Fruit fly (Drosophila melanogaster) whole organism, prepupa: ENCODE results near the gene y.

Experiments
- CG11762 ChIP-seq: fragments of 200-800 bp; sonication (Bioruptor generic); optimal IDR thresholded peaks from 3 replicates; lab custom pipeline; 2016; ENCODE audit warnings: missing biosample characterization, missing genetic modification characterization; ENCODE audit not compliant: insufficient read depth
- CG15336 ChIP-seq: fragments of 200-800 bp; sonication (Bioruptor generic); IDR thresholded peaks from 2 replicates; pipeline ENCODE4 v1.3.6; 2022; ENCODE audit warnings: missing biosample characterization, missing genetic modification characterization
- CG1621 ChIP-seq: fragments of 200-800 bp; sonication (Bioruptor generic); optimal IDR thresholded peaks from 3 replicates; lab custom pipeline; 2018; ENCODE audit warnings: missing biosample characterization, mild to moderate bottlenecking, missing genetic modification characterization
- CG3032 ChIP-seq: fragments of 200-800 bp; optimal IDR thresholded peaks from 2 replicates; lab custom pipeline; 2019; ENCODE audit warnings: missing biosample characterization, mild to moderate bottlenecking, missing genetic modification characterization, moderate library complexity
- CG31627 ChIP-seq: fragments of 200-800 bp; sonication (Bioruptor generic); optimal IDR thresholded peaks from 3 replicates; lab custom pipeline; 2016; ENCODE audit warnings: missing biosample characterization, missing genetic modification characterization
- CG32006 ChIP-seq: fragments of 200-800 bp; sonication (Bioruptor generic); optimal IDR thresholded peaks from 3 replicates; lab custom pipeline; 2017; ENCODE audit warnings: missing biosample characterization, mild to moderate bottlenecking, missing genetic modification characterization
- CG34406 ChIP-seq: fragments of 200-800 bp; sonication (Bioruptor generic); optimal IDR thresholded peaks from 3 replicates; lab custom pipeline; 2016; ENCODE audit warnings: missing biosample characterization, missing genetic modification characterization
- CG3919 ChIP-seq: fragments of 200-800 bp; sonication (Bioruptor generic); optimal IDR thresholded peaks from 3 replicates; lab custom pipeline; 2016; ENCODE audit warnings: missing biosample characterization, missing genetic modification characterization
- CG4318 ChIP-seq: fragments of 200-800 bp; sonication (Bioruptor generic); optimal IDR thresholded peaks from 3 replicates; lab custom pipeline; 2017; ENCODE audit warnings: missing biosample characterization, mild to moderate bottlenecking, missing genetic modification characterization
- CG6163 ChIP-seq: fragments of 200-800 bp; sonication (Bioruptor generic); IDR thresholded peaks from 3 replicates; pipeline ENCODE4 v1.3.6; 2022; ENCODE audit warnings: missing biosample characterization, missing genetic modification characterization
- CG6276 ChIP-seq: fragments of 200-800 bp; sonication (Bioruptor generic); optimal IDR thresholded peaks from 2 replicates; lab custom pipeline; 2017; ENCODE audit warnings: missing biosample characterization, mild to moderate bottlenecking, missing genetic modification characterization
- CG7368 ChIP-seq: fragments of 200-800 bp; sonication (Bioruptor generic); optimal IDR thresholded peaks from 3 replicates; lab custom pipeline; 2016; ENCODE audit warnings: missing biosample characterization, missing genetic modification characterization
- CG8119 ChIP-seq: fragments of 200-800 bp; sonication (Bioruptor generic); IDR thresholded peaks from 3 replicates; pipeline ENCODE4 v1.3.6; 2022; ENCODE audit warnings: missing biosample characterization, missing genetic modification characterization
- CG8632 ChIP-seq: fragments of 200-800 bp; sonication (Bioruptor generic); optimal IDR thresholded peaks from 3 replicates; lab custom pipeline; 2016; ENCODE audit warnings: missing biosample characterization, missing genetic modification characterization
- CG9139 ChIP-seq: fragments of 200-800 bp; sonication (Bioruptor generic); optimal IDR thresholded peaks from 3 replicates; lab custom pipeline; 2017; ENCODE audit warnings: missing biosample characterization, mild to moderate bottlenecking, missing genetic modification characterization
- Eip75B ChIP-seq: fragments of 200-800 bp; sonication (Bioruptor generic); optimal IDR thresholded peaks from 3 replicates; lab custom pipeline; 2016; ENCODE audit warnings: missing biosample characterization, missing genetic modification characterization
- Eip78C ChIP-seq: fragments of 200-800 bp; sonication (Bioruptor generic); peaks from one replicate; lab custom pipeline; 2016; ENCODE audit warnings: missing biosample characterization, missing genetic modification characterization
- Eip93F ChIP-seq: fragments of 200-800 bp; sonication (Bioruptor generic); optimal IDR thresholded peaks from 2 replicates; lab custom pipeline; 2016; ENCODE audit warnings: missing biosample characterization, mild to moderate bottlenecking, missing genetic modification characterization
- Ets21C ChIP-seq: fragments of 200-800 bp; sonication (Bioruptor generic); optimal IDR thresholded peaks from 3 replicates; lab custom pipeline; 2016; ENCODE audit warnings: missing biosample characterization, missing genetic modification characterization
- Ets96B ChIP-seq: fragments of 200-800 bp; optimal IDR thresholded peaks from 2 replicates; lab custom pipeline; 2019; ENCODE audit warnings: missing biosample characterization, mild to moderate bottlenecking, missing genetic modification characterization, moderate library complexity
- Hr39 ChIP-seq: fragments of 200-800 bp; sonication (Bioruptor generic); optimal IDR thresholded peaks from 2 replicates; lab custom pipeline; 2016; ENCODE audit warnings: missing biosample characterization, missing genetic modification characterization
- Hr4 ChIP-seq: fragments of 200-800 bp; sonication (Bioruptor generic); optimal IDR thresholded peaks from 3 replicates; lab custom pipeline; 2016; ENCODE audit warnings: missing biosample characterization, missing genetic modification characterization
- Lpt ChIP-seq: fragments of 200-800 bp; sonication (Bioruptor generic); optimal IDR thresholded peaks from 3 replicates; lab custom pipeline; 2016; ENCODE audit warnings: missing biosample characterization, missing genetic modification characterization
- Met ChIP-seq: fragments of 200-800 bp; sonication (Bioruptor generic); optimal IDR thresholded peaks from 3 replicates; lab custom pipeline; 2016; ENCODE audit warnings: missing biosample characterization, missing genetic modification characterization
- OdsH ChIP-seq: fragments of 200-800 bp; sonication (Bioruptor generic); optimal IDR thresholded peaks from 3 replicates; lab custom pipeline; 2016; ENCODE audit warnings: missing biosample characterization, missing genetic modification characterization
- Sox102F ChIP-seq: fragments of 200-800 bp; sonication (Bioruptor generic); optimal IDR thresholded peaks from 2 replicates; lab custom pipeline; 2016; ENCODE audit warnings: missing biosample characterization, mild to moderate bottlenecking, missing genetic modification characterization
- cyc ChIP-seq: fragments of 200-800 bp; sonication (Bioruptor generic); optimal IDR thresholded peaks from 3 replicates; lab custom pipeline; 2016; ENCODE audit warnings: missing biosample characterization, missing genetic modification characterization
- dac ChIP-seq: fragments of 200-800 bp; sonication (Bioruptor generic); optimal IDR thresholded peaks from 2 replicates; lab custom pipeline; 2017; ENCODE audit warnings: missing biosample characterization, mild to moderate bottlenecking, missing genetic modification characterization
- eg ChIP-seq: fragments of 200-800 bp; sonication (Bioruptor generic); IDR thresholded peaks from 3 replicates; pipeline ENCODE4 v1.3.6; 2022; ENCODE audit warnings: missing biosample characterization, missing genetic modification characterization
- fd59A ChIP-seq: fragments of 200-800 bp; sonication (Bioruptor generic); optimal IDR thresholded peaks from 2 replicates; lab custom pipeline; 2017; ENCODE audit warnings: missing biosample characterization, mild to moderate bottlenecking, missing genetic modification characterization, missing genetic modification reagents
- fd85E ChIP-seq: fragments of 200-800 bp; sonication (Bioruptor generic); optimal IDR thresholded peaks from 3 replicates; lab custom pipeline; 2016; ENCODE audit warnings: missing biosample characterization, missing genetic modification characterization
- fkh ChIP-seq: fragments of 200-800 bp; sonication (Bioruptor generic); optimal IDR thresholded peaks from 3 replicates; lab custom pipeline; 2017; ENCODE audit warnings: missing biosample characterization, mild to moderate bottlenecking, missing genetic modification characterization, moderate library complexity
- lz ChIP-seq: fragments of 200-800 bp; sonication (Bioruptor generic); optimal IDR thresholded peaks from 3 replicates; lab custom pipeline; 2016; ENCODE audit warnings: missing biosample characterization, missing genetic modification characterization
- pdm3 ChIP-seq: fragments of 200-800 bp; sonication (Bioruptor generic); optimal IDR thresholded peaks from 3 replicates; lab custom pipeline; 2016; ENCODE audit warnings: missing biosample characterization, missing genetic modification characterization
- salr ChIP-seq, 2 experiments: fragments of 200-800 bp; sonication (Bioruptor generic); optimal IDR thresholded peaks; 3 replicates each; lab custom pipeline; 2016 to 2018; ENCODE audit warnings: missing biosample characterization in 2 of 2, missing genetic modification characterization in 2 of 2, mild to moderate bottlenecking in 1 of 2
- spab ChIP-seq: fragments of 200-800 bp; sonication (Bioruptor generic); optimal IDR thresholded peaks from 2 replicates; lab custom pipeline; 2017; ENCODE audit warnings: missing biosample characterization, mild to moderate bottlenecking, missing genetic modification characterization, missing genetic modification reagents
- svp ChIP-seq: fragments of 200-800 bp; sonication (Bioruptor generic); peaks from one replicate; lab custom pipeline; 2016; ENCODE audit warnings: missing biosample characterization, missing genetic modification characterization

y gene

DNA sequence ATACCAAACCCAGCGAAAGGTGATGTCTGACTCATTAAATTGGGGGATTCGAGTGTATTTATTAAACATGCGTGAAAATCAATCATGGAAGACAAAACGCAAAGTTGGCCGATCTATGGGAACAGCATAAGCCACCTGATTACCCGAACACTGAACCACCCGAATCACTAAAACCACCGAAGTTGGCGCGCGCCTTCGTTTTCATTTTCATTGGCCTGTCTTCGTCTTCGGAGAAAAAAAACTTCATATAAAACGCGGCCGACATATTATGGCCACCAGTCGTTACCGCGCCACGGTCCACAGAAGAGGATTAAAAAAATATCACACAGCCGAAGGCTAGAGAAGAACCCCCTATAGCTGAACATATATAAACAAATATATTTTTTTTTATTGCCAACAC, at the start of gene y:
Gene y, plus strand, starts transcription at position 278 of the 400 bp plus-strand sequence.
- TF ChIP-seq CG6163 (GFP tag; lab: Robert Waterston, UW) = no peak; the same call in 2 of the 3 replicates
- TF ChIP-seq Eip78C (GFP tag; lab: Kevin White, UChicago) = peak; percentile 43

DNA sequence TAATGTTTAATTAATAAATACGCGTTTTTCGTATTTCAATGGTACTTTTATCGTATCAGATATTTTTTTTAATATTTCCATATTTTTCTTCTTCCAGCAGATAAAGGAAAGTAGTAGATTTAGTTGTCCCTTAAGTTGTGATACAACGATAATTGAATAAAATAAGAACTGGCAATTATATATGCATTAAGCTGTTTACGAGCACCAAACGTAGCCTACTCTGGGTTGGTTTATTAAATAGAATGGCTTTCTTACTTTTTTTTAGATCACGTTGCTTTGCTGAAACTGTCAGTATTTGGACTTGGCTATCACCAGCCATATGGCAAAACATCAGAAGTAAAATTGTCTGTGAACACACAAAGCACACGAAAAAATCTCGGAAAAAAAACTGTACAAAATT, 48.9 kb upstream of the y start, which contains the start of gene CG12470:
Gene CG12470, plus strand, starts transcription at position 301 of the 400 bp plus-strand sequence.
- TF ChIP-seq fd85E (GFP tag; lab: Kevin White, UChicago) (no peak), CG3919 (GFP tag; lab: Kevin White, UChicago) (no peak), CG7368 (GFP tag; lab: Kevin White, UChicago) (no peak), Lpt (GFP tag; lab: Kevin White, UChicago) (no peak)

DNA sequence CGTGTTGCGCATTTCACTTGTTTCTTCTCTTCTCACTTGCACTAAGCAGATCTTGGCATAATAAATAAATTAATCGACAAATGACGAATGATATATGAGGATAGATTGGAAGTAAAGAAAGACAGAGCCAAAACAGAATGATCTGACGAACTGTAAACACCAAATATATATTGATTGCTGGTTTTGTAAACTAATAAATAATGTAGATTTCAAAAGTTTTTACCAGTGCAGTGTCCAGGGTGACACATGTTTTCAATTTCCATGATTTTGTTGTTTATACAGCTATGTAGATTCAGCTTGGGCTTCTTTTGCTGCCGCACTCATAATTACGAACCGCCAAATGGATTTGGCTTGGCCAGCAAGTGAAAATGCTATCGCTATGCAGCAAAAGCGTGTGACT, 45.0 kb upstream of the y start:
- TF ChIP-seq CG32006 = peak; percentile 61
- no peak for TF ChIP-seq Sox102F (GFP tag; lab: Kevin White, UChicago)
- peak; percentile 27; the same call in 1 of the 2 replicates for TF ChIP-seq CG15336 (GFP tag; lab: Robert Waterston, UW)
- 0 out of 3 replicates have a peak, but pooled peaks have one; percentile 47 for TF ChIP-seq CG8119 (GFP tag; lab: Robert Waterston, UW)
- TF ChIP-seq CG4318 (GFP tag; lab: Kevin White, UChicago) = peak; percentile 17
- peak; percentile 24 for TF ChIP-seq Eip78C (GFP tag; lab: Kevin White, UChicago)
- no peak for TF ChIP-seq dac (GFP tag; lab: Kevin White, UChicago)
- TF ChIP-seq CG34406 (GFP tag; lab: Kevin White, UChicago) = no peak
- peak; percentile 54 for TF ChIP-seq Hr4 (GFP tag; lab: Kevin White, UChicago)
- peak; percentile 31 for TF ChIP-seq CG6276 (GFP tag; lab: Kevin White, UChicago)

DNA sequence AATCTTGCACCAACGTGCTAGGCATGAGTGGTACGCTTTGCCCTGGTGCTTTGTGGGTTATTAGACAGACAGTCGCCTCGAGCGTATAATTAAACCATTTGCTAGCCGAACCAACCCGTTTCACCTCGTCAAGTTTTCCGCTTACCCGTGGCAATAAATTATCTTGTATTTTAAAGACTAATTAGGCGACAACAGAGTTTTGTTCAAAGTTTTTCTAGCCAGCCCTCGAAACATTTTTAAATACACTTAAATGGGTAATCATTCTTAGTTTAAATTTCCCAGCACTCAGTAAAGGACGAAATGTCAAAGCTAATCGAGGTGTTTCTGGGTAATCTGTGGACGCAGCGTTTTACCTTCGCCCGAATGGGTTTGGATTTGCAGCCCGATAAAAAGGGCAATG, 41.5 kb upstream of the y start, which contains the start of gene Or1a:
Gene Or1a, plus strand, starts transcription at position 301 of the 400 bp plus-strand sequence.
- TF ChIP-seq CG8632 (GFP tag; lab: Kevin White, UChicago) = no peak
- TF ChIP-seq Ets96B (tag; lab: Kevin White, UChicago) = no peak
- TF ChIP-seq Hr4 (GFP tag; lab: Kevin White, UChicago) = no peak

DNA sequence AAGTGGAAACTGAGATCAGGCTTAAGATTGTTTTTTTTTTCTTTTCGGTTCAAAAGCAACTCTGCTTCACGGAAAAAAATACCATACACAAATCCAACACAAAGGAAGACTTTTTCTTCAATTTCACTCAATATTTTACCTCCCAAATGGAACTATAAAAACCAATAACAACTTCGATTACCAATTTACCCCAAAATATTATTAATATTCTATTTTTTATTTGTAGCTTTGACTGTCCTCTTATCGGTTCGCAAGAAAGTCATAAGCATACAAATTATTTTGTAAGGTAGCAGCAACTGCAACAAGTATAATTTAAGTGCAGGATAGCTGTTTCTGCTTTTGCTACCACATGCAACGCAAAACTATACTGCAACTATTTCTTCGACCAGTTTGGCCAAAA, 22.4 kb upstream of the y start:
- TF ChIP-seq Eip78C (GFP tag; lab: Kevin White, UChicago) (peak; percentile 47), CG32006 (peak; percentile 71), Hr4 (GFP tag; lab: Kevin White, UChicago) (peak; percentile 51), CG15336 (GFP tag; lab: Robert Waterston, UW) (0 out of 2 replicates have a peak, but pooled peaks have one; percentile 36), CG6276 (GFP tag; lab: Kevin White, UChicago) (peak; percentile 33), svp (GFP tag; lab: Kevin White, UChicago) (no peak), CG8119 (GFP tag; lab: Robert Waterston, UW) (peak; percentile 56; the same call in 2 of the 3 replicates), Ets96B (tag; lab: Kevin White, UChicago) (no peak), CG1621 (tag; lab: Kevin White, UChicago) (no peak), eg (GFP tag; lab: Robert Waterston, UW) (0 out of 3 replicates have a peak, but pooled peaks have one; percentile 19), OdsH (GFP tag; lab: Kevin White, UChicago) (peak; percentile 12)

DNA sequence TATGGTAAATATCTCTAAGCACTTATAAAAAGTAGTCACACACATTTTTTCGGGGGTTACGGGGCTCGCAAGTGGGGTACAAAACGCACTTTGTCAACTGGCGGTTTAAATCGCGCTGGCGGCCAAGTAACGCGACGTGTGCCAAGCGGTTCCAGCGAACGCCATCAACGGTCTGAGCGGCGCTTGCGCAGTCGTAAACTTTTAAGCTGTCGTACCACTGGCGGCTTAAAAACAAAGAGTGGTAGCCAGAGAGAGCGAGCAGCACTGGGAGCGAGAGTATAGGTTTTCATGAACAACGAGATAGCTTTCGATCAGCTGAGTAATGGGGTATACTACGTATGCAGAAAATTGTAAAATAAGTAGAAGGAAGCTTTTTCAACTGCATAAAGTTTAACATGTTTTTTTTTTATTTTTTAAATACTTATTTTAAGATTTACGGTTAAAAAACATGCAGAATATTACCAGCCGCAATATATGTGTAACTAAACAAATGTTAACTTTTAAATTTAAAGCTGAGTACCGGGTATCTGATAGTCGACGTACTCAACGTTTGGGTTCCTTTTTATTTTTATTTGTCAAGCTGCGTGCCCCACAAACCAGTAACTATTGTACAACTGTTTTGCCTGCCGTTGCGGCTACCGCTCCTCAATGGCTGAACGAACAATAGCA, 21.6 kb upstream of the y start:
- TF ChIP-seq cyc (GFP tag; lab: Kevin White, UChicago) (no peak), CG6163 (GFP tag; lab: Robert Waterston, UW) (peak; percentile 23; the same call in 1 of the 3 replicates), fd85E (GFP tag; lab: Kevin White, UChicago) (no peak), CG11762 (GFP tag; lab: Kevin White, UChicago) (no peak), svp (GFP tag; lab: Kevin White, UChicago) (peak; percentile 40), CG31627 (no peak), dac (GFP tag; lab: Kevin White, UChicago) (peak; percentile 10), fd59A (peak; percentile 24), fkh (GFP tag; lab: Kevin White, UChicago) (no peak), OdsH (GFP tag; lab: Kevin White, UChicago) (peak; percentile 58), salr (GFP tag; optimal IDR thresholded peaks at IDR 0.05; lab: Kevin White, UChicago) (peak in 1 of 2 experiments; percentile 27), Eip75B (GFP tag; lab: Kevin White, UChicago) (peak; percentile 29), Eip78C (GFP tag; lab: Kevin White, UChicago) (peak; percentile 84), Lpt (GFP tag; lab: Kevin White, UChicago) (peak; percentile 64), pdm3 (GFP tag; lab: Kevin White, UChicago) (peak; percentile 57), Eip93F (GFP tag; lab: Kevin White, UChicago) (no peak), Met (GFP tag; lab: Kevin White, UChicago) (no peak), Hr39 (no peak), Ets21C (GFP tag; lab: Kevin White, UChicago) (no peak), lz (GFP tag; lab: Kevin White, UChicago) (peak; percentile 4), CG3919 (GFP tag; lab: Kevin White, UChicago) (peak; percentile 56), CG34406 (GFP tag; lab: Kevin White, UChicago) (peak; percentile 44), Sox102F (GFP tag; lab: Kevin White, UChicago) (no peak), CG3032 (tag; lab: Kevin White, UChicago) (peak; percentile 41), CG9139 (peak; percentile 1), spab (GFP tag; lab: Kevin White, UChicago) (peak; percentile 42)
